Worm (Caenorhabditis elegans): ENCODE measurements around the gene Y70C5C.1.

Gene Y70C5C.1

DNA sequence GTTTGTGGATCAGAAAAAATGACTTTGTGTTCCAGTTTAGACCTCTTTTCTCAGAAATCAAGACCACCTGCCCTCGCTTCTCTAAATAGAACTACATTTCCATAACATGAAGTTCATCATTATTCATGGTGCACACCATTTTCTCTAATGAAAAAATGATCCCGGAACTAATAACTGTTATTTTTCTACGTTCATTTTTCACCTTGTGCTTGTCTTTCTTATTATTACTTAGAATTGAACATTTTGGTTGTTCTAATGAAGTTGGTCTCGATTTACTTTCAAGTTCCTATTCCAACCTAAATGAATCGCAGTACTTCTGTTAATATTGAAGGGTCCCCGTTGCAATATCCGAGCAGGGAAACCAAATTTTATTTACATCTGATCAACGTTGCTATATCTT is 17.1 kb upstream of the Y70C5C.1 start, which contains the start of gene srw-36:
Gene srw-36, plus strand, starts transcription at position 301 of the 400 bp plus-strand sequence.
- no peak for TF ChIP-seq tbx-2 (tag; optimal IDR thresholded peaks at IDR 0.05)
- TF ChIP-seq ceh-82 (tag; optimal IDR thresholded peaks at IDR 0.05): no peak
- TF ChIP-seq pha-4 (tag; optimal IDR thresholded peaks at IDR 0.05): no peak
- no peak for TF ChIP-seq fkh-10 (GFP tag; optimal IDR thresholded peaks at IDR 0.05)
- no peak for TF ChIP-seq ama-1 (optimal IDR thresholded peaks at IDR 0.05)
- no peak for TF ChIP-seq elt-1 (tag; optimal IDR thresholded peaks at IDR 0.05)

DNA sequence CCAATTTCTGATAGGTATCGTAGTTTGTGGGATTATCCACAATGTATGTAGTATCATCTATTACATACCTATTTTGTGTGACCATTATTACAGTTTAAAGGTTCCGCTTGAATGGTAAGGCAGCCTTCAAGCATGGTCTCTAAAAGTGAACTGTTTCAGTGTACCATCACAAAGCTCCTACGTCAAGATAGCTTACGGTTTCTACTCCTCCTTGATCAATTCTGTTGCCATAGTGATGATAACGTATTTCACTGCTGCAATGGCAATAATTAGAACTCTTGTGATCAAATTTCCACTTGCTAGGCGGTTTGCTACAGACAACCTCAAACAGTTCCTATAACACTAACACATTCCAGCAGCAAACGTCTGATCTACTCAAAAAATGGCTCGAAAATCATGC is 16.6 kb upstream of the Y70C5C.1 start:
- no peak for TF ChIP-seq ztf-11 (tag; optimal IDR thresholded peaks at IDR 0.05)
- TF ChIP-seq ztf-4 (tag; optimal IDR thresholded peaks at IDR 0.05): no peak
- TF ChIP-seq daf-12 (tag; optimal IDR thresholded peaks at IDR 0.05): no peak
- TF ChIP-seq sea-2 (GFP tag; optimal IDR thresholded peaks at IDR 0.05): no peak
- TF ChIP-seq mml-1 (tag; optimal IDR thresholded peaks at IDR 0.05): no peak
- no peak for TF ChIP-seq ceh-9 (tag; optimal IDR thresholded peaks at IDR 0.05)
- TF ChIP-seq nhr-12 (tag; optimal IDR thresholded peaks at IDR 0.05): no peak
- TF ChIP-seq ZK546.5 (tag; optimal IDR thresholded peaks at IDR 0.05): no peak
- no peak for TF ChIP-seq nhr-25 (tag; optimal IDR thresholded peaks at IDR 0.05)
- TF ChIP-seq nhr-76 (tag; optimal IDR thresholded peaks at IDR 0.05): no peak
- TF ChIP-seq nhr-11 (tag; optimal IDR thresholded peaks at IDR 0.05): no peak
- no peak for TF ChIP-seq lin-39 (tag; optimal IDR thresholded peaks at IDR 0.05)
- TF ChIP-seq snpc-4 (tag; optimal IDR thresholded peaks at IDR 0.05): no peak
- no peak for TF ChIP-seq mdl-1 (tag; optimal IDR thresholded peaks at IDR 0.05)
- TF ChIP-seq unc-62 (GFP tag; optimal IDR thresholded peaks at IDR 0.05): no peak
- no peak for TF ChIP-seq ceh-16 (tag; optimal IDR thresholded peaks at IDR 0.05)
- no peak for TF ChIP-seq jun-1 (tag; optimal IDR thresholded peaks at IDR 0.05)
- no peak for TF ChIP-seq elt-2 (tag; optimal IDR thresholded peaks at IDR 0.05)
- TF ChIP-seq R02D3.7 (tag; optimal IDR thresholded peaks at IDR 0.05): no peak

DNA sequence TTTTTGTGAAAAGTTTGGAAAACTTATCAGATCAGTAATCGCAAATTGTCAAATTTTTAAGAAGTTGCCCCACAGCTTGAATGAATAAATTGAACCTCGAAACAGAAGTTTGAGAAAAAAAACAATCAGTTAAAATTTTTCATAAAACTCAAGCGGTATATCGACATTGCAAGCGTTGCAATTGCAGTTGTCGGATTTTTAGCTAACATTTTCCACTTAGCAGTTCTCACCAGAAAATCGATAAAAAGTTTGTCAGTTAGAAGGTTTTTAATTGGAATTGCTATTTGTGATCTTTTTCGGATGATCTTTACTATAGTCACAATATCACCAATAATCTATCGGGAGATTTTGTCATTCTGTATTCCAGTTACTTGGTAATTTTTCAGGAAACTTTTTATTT is 14.3 kb upstream of the Y70C5C.1 start, which contains the start of gene srw-43:
Gene srw-43, plus strand, starts transcription at position 301 of the 400 bp plus-strand sequence.
- TF ChIP-seq hmg-11 (tag; optimal IDR thresholded peaks at IDR 0.05): no peak

DNA sequence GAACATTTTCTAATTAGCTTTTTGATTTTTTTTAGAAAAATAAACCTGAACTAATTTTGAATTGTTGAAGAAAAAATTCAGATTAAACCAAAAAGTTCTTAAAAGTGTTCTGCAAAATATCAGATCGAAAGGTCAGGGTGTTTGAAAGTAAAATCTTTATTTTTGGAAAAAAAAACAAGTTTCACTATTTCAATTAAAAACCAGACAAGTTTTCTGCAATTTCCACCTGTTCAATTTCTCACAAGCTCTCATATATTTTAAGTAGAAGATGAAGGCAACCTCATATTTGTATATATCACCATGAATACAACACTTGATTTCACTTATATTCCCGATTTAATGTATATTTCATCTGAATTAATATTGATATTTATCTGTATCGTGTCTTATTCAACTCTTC is 12.8 kb upstream of the Y70C5C.1 start, which contains the start of gene srz-102:
Gene srz-102, plus strand, starts transcription at position 301 of the 400 bp plus-strand sequence.
- TF ChIP-seq nhr-23 (tag; optimal IDR thresholded peaks at IDR 0.05) (no peak), snpc-4 (tag; optimal IDR thresholded peaks at IDR 0.05) (no peak), eor-1 (tag; optimal IDR thresholded peaks at IDR 0.05) (no peak), pha-4 (tag; optimal IDR thresholded peaks at IDR 0.05) (no peak), elt-3 (tag; optimal IDR thresholded peaks at IDR 0.05) (no peak), unc-39 (tag; optimal IDR thresholded peaks at IDR 0.05) (no peak), R02D3.7 (tag; optimal IDR thresholded peaks at IDR 0.05) (no peak), nhr-67 (tag; optimal IDR thresholded peaks at IDR 0.05) (no peak), jun-1 (tag; optimal IDR thresholded peaks at IDR 0.05) (no peak)

DNA sequence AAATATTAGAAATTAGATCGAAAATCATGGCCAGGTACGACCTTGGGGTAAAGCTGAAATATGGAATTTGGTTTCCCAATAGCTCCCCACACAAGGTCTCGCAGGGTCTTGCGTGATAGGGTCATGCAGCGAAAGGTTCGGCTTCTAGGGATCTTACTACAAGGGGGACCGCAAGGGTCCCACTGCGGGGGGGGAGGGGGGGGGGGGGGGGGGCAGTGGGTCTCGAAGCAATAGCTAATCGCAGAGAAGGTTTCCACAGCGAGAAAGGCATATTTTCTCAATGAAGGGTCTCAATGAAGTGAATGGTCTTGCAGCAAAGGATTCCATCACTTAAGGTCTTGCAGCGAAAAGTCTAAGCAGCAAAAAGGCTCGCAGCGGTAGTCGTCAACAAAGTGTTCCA is 7.0 kb upstream of the Y70C5C.1 start:
- TF ChIP-seq pqm-1 (tag; optimal IDR thresholded peaks at IDR 0.05) (no peak), daf-12 (tag; optimal IDR thresholded peaks at IDR 0.05) (no peak), unc-62 (GFP tag; optimal IDR thresholded peaks at IDR 0.05) (no peak), jun-1 (tag; optimal IDR thresholded peaks at IDR 0.05) (no peak), nhr-67 (tag; optimal IDR thresholded peaks at IDR 0.05) (no peak), nfya-1 (tag; optimal IDR thresholded peaks at IDR 0.05; ENCODE audit: insufficient read depth) (no peak), egl-5 (tag; optimal IDR thresholded peaks at IDR 0.05) (no peak), ama-1 (optimal IDR thresholded peaks at IDR 0.05) (no peak), mml-1 (tag; optimal IDR thresholded peaks at IDR 0.05) (no peak), fkh-10 (GFP tag; optimal IDR thresholded peaks at IDR 0.05) (no peak), fos-1 (tag; optimal IDR thresholded peaks at IDR 0.05) (no peak), nhr-43 (tag; optimal IDR thresholded peaks at IDR 0.05; ENCODE audit: poor library complexity, severe bottlenecking) (no peak)

Data from whole organism, L3 larva.